Worm (Caenorhabditis elegans): Measurements from ENCODE around the gene F26C11.4.

F26C11.4 gene

DNA sequence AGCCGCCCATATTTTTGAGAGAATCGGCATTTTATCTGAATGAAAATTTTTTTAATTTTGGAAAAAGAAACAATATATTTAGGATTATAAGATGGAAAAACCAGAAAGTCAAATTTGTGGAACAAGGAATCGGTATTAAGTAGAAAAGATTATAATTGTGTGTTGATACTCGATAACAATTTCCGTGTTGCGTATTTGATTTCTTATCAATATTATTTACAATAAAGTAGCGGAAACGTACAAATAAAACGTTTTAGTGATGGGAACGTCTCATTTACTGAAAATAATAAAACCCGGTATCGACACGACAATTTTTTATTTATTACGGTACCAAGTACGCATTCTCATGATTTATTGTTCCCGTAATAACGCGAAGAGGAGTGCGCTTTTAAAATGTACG is 20.8 kb upstream of the F26C11.4 start, which contains the start of gene C05C10.3:
Gene C05C10.3, minus strand, starts transcription at position 35 of the 400 bp plus-strand sequence.
- TF ChIP-seq nhr-10 (tag; optimal IDR thresholded peaks at IDR 0.05) = no peak
- TF ChIP-seq lin-39 (tag; optimal IDR thresholded peaks at IDR 0.05) = no peak

DNA sequence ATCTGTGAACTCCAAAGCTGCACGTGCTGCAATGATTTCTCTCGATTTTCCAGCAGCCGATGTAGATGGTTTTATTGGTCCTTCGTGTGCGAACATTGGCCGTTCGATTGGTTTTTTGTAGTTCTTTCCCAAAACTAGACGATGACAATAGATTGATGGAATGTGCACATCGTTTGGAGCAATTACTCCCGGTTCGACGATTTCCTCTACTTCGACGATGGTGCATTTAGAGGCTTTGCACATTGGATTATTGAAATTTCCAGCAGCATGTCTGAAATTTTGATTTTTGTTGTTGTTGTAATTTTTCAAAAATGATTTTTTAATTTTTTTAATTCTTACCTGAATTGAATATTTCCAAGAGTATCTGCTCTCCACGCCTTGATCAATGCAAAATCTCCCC is 19.6 kb upstream of the F26C11.4 start:
- TF ChIP-seq lin-39 (tag; optimal IDR thresholded peaks at IDR 0.05) (no peak), sma-9 (GFP tag; optimal IDR thresholded peaks at IDR 0.05) (no peak), sma-9 (tag; optimal IDR thresholded peaks at IDR 0.05) (no peak), mdl-1 (tag; optimal IDR thresholded peaks at IDR 0.05) (no peak), nhr-25 (tag; optimal IDR thresholded peaks at IDR 0.05) (no peak), lin-13 (GFP tag; optimal IDR thresholded peaks at IDR 0.05) (peak; percentile 17), egl-27 (tag; optimal IDR thresholded peaks at IDR 0.05) (no peak), nhr-6 (tag; optimal IDR thresholded peaks at IDR 0.05) (no peak)

DNA sequence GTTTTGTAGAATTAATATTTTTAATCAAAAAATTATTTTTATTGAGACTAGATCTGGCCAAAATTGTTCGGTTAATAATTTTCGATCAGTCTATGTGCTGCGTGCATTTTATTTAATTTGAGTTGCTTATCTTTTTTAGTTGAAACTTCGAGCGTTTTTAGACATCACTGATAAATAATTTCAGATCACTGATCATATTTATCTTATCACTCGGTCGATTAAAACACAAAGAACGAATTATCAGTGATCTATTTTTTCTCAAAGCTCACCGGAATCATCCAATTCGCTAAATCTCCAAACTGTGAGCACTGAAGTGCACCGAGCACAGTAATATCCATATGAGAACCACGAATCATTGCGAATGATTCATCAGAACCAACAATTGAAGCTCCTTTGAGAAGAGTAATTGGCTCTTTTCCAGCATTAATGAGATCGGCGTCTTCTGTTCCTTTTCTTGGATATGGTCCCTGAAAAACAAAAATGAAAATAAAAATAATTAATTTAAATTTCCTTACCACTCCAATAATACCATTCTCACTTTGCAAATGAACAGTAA is 19.0 kb upstream of the F26C11.4 start:
- TF ChIP-seq fos-1 (tag; optimal IDR thresholded peaks at IDR 0.05) (peak; percentile 43), ama-1 (optimal IDR thresholded peaks at IDR 0.05) (no peak), skn-1 (tag; optimal IDR thresholded peaks at IDR 0.05) (no peak), nhr-11 (tag; optimal IDR thresholded peaks at IDR 0.05) (no peak), unc-39 (tag; optimal IDR thresholded peaks at IDR 0.05) (no peak), ceh-82 (tag; optimal IDR thresholded peaks at IDR 0.05) (no peak), nhr-25 (tag; optimal IDR thresholded peaks at IDR 0.05) (no peak), ceh-16 (tag; optimal IDR thresholded peaks at IDR 0.05) (no peak), nhr-129 (tag; optimal IDR thresholded peaks at IDR 0.05) (no peak), nhr-23 (tag; optimal IDR thresholded peaks at IDR 0.05) (no peak), sma-9 (GFP tag; optimal IDR thresholded peaks at IDR 0.05) (peak; percentile 32), sma-9 (tag; optimal IDR thresholded peaks at IDR 0.05) (no peak), lsy-2 (tag; optimal IDR thresholded peaks at IDR 0.05) (no peak), crh-2 (tag; optimal IDR thresholded peaks at IDR 0.05) (peak; percentile 47), nhr-12 (tag; optimal IDR thresholded peaks at IDR 0.05) (no peak), zag-1 (tag; optimal IDR thresholded peaks at IDR 0.05) (no peak), peb-1 (tag; optimal IDR thresholded peaks at IDR 0.05) (no peak), egl-27 (tag; optimal IDR thresholded peaks at IDR 0.05) (no peak), nhr-6 (tag; optimal IDR thresholded peaks at IDR 0.05) (no peak), lin-11 (tag; optimal IDR thresholded peaks at IDR 0.05) (no peak), nhr-10 (tag; optimal IDR thresholded peaks at IDR 0.05) (no peak), ZK546.5 (tag; optimal IDR thresholded peaks at IDR 0.05) (no peak), nhr-237 (tag; optimal IDR thresholded peaks at IDR 0.05) (no peak), nhr-21 (tag; optimal IDR thresholded peaks at IDR 0.05) (no peak), elt-1 (tag; optimal IDR thresholded peaks at IDR 0.05) (no peak), lin-39 (tag; optimal IDR thresholded peaks at IDR 0.05) (no peak)

DNA sequence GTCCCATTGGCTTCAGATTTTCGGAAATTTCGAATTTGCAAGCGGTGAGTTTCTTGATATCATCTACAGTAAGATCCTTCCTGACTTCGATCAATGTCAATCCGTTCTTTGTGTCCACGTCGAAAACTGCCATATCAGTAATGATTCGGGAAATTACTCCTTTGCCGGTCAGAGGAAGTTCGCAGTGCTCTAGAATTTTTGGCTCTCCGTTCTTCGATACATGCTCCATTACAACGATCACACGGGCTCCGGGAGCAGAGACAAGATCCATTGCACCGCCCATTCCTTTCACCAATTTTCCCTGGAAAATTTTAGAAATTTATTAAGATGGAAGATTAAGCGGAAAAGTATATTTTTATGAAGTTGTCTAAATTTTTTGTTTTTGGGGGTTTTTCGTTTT is 18.5 kb upstream of the F26C11.4 start:
- no peak for TF ChIP-seq elt-3 (tag; optimal IDR thresholded peaks at IDR 0.05)
- TF ChIP-seq ZK546.5 (tag; optimal IDR thresholded peaks at IDR 0.05) = no peak
- no peak for TF ChIP-seq zag-1 (tag; optimal IDR thresholded peaks at IDR 0.05)
- TF ChIP-seq nhr-21 (tag; optimal IDR thresholded peaks at IDR 0.05) = no peak
- TF ChIP-seq sma-9 (GFP tag; optimal IDR thresholded peaks at IDR 0.05) = no peak
- no peak for TF ChIP-seq sma-9 (tag; optimal IDR thresholded peaks at IDR 0.05)
- TF ChIP-seq mbf-1 (tag; optimal IDR thresholded peaks at IDR 0.05) = no peak
- no peak for TF ChIP-seq unc-55 (GFP tag; optimal IDR thresholded peaks at IDR 0.05)
- TF ChIP-seq blmp-1 (tag; optimal IDR thresholded peaks at IDR 0.05; ENCODE audit: insufficient read depth) = no peak
- no peak for TF ChIP-seq unc-39 (tag; optimal IDR thresholded peaks at IDR 0.05)
- TF ChIP-seq Y55F3AM.14 (GFP tag; optimal IDR thresholded peaks at IDR 0.05) = no peak
- no peak for TF ChIP-seq crh-2 (tag; optimal IDR thresholded peaks at IDR 0.05)

DNA sequence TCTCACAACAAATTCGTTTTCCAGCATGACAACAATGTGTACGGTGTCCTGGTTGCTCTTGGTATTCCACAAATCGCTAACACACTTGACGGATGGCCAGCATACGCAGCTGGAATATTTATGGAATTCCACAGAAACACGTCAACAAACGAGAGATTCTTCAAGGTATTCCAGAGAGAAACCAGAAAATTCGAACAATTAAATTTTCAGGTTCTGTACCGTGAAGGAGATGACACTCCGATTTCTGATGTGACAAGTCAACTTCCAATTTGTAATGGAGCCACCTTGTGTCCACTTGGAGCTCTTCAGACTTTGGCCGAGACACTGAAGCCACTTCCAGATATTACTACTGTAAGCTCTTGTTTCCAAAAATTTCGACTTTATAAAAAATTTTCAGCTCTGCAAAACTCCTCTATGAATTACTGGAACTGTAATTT is 17.9 kb upstream of the F26C11.4 start:
- TF ChIP-seq nhr-25 (tag; optimal IDR thresholded peaks at IDR 0.05) = peak; percentile 27
- no peak for TF ChIP-seq mab-5 (tag; optimal IDR thresholded peaks at IDR 0.05)
- peak; percentile 63 for TF ChIP-seq ama-1 (optimal IDR thresholded peaks at IDR 0.05)
- TF ChIP-seq lin-13 (GFP tag; optimal IDR thresholded peaks at IDR 0.05) = peak; percentile 56
- TF ChIP-seq sma-9 (GFP tag; optimal IDR thresholded peaks at IDR 0.05) = peak; percentile 24
- no peak for TF ChIP-seq sma-9 (tag; optimal IDR thresholded peaks at IDR 0.05)
- peak; percentile 14 for TF ChIP-seq nhr-21 (tag; optimal IDR thresholded peaks at IDR 0.05)
- TF ChIP-seq nhr-11 (tag; optimal IDR thresholded peaks at IDR 0.05) = peak; percentile 49
- no peak for TF ChIP-seq lin-11 (tag; optimal IDR thresholded peaks at IDR 0.05)
- peak; percentile 42 for TF ChIP-seq sma-3 (GFP tag; optimal IDR thresholded peaks at IDR 0.05)
- peak; percentile 44 for TF ChIP-seq nhr-6 (tag; optimal IDR thresholded peaks at IDR 0.05)
- TF ChIP-seq unc-39 (tag; optimal IDR thresholded peaks at IDR 0.05) = no peak
- TF ChIP-seq mbf-1 (tag; optimal IDR thresholded peaks at IDR 0.05) = no peak

Measured in whole organism, L2 larva.